Worm (Caenorhabditis elegans): ENCODE measurements around the gene Y97E10AR.1.

Y97E10AR.1 gene

ce11 chrV:7980370-7980987 lies 20.8 kb upstream of the Y97E10AR.1 start (continued):
- TF ChIP-seq hlh-11 (tag; optimal IDR thresholded peaks at IDR 0.05) (peak; percentile 38), nhr-41 (GFP tag; IDR thresholded peaks at IDR 0.05) (no peak), lin-29 (GFP tag; IDR thresholded peaks at IDR 0.05) (no peak), ztf-7 (tag; optimal IDR thresholded peaks at IDR 0.05) (no peak), D1046.2 (GFP tag; IDR thresholded peaks at IDR 0.05) (no peak), lin-38 (GFP tag; IDR thresholded peaks at IDR 0.05) (no peak), daf-12 (tag; optimal IDR thresholded peaks at IDR 0.05) (no peak), cey-2 (tag; optimal IDR thresholded peaks at IDR 0.05; ENCODE audit: borderline replicate concordance, insufficient read depth) (no peak), snpc-1.2 (GFP tag; IDR thresholded peaks at IDR 0.05) (no peak), nhr-25 (tag; optimal IDR thresholded peaks at IDR 0.05; ENCODE audit: borderline replicate concordance, insufficient read depth) (no peak), snpc-4 (tag; optimal IDR thresholded peaks at IDR 0.05) (no peak), nhr-111 (GFP tag; optimal IDR thresholded peaks at IDR 0.05) (no peak), nhr-48 (tag; optimal IDR thresholded peaks at IDR 0.05) (no peak), nhr-6 (tag; optimal IDR thresholded peaks at IDR 0.05) (no peak), hif-1 (tag; optimal IDR thresholded peaks at IDR 0.05) (peak in 1 of 2 experiments; percentile 21), ceh-82 (tag; optimal IDR thresholded peaks at IDR 0.05) (no peak)

- no peak for TF ChIP-seq aly-2 (tag; optimal IDR thresholded peaks at IDR 0.05)
- TF ChIP-seq hlh-30 (tag; optimal IDR thresholded peaks at IDR 0.05; ENCODE audit: insufficient read depth): no peak
- no peak for TF ChIP-seq ceh-62 (tag; optimal IDR thresholded peaks at IDR 0.05)
- TF ChIP-seq zfp-3 (GFP tag; conservative IDR thresholded peaks at IDR 0.05): no peak
- TF ChIP-seq daf-8 (GFP tag; IDR thresholded peaks at IDR 0.05): no peak
- TF ChIP-seq zip-11 (GFP tag; IDR thresholded peaks at IDR 0.05): no peak
- no peak for TF ChIP-seq ama-1 (optimal IDR thresholded peaks at IDR 0.05)
- no peak for TF ChIP-seq nhr-42 (GFP tag; IDR thresholded peaks at IDR 0.05)
- TF ChIP-seq php-3 (GFP tag; IDR thresholded peaks at IDR 0.05): no peak
- TF ChIP-seq pha-4 (GFP tag; IDR thresholded peaks at IDR 0.05): no peak
- TF ChIP-seq pha-4 (tag; optimal IDR thresholded peaks at IDR 0.05): no peak
- TF ChIP-seq nhr-76 (tag; optimal IDR thresholded peaks at IDR 0.05): no peak
- no peak for TF ChIP-seq nhr-48 (tag; optimal IDR thresholded peaks at IDR 0.05)
- TF ChIP-seq F26F4.8 (GFP tag; conservative IDR thresholded peaks at IDR 0.05): no peak
- no peak for TF ChIP-seq R02D3.7 (tag; optimal IDR thresholded peaks at IDR 0.05)
- TF ChIP-seq lin-29 (GFP tag; IDR thresholded peaks at IDR 0.05): no peak
- TF ChIP-seq mxl-3 (GFP tag; optimal IDR thresholded peaks at IDR 0.05): no peak
- TF ChIP-seq attf-4 (tag; optimal IDR thresholded peaks at IDR 0.05): no peak
- TF ChIP-seq ZK337.2 (GFP tag; IDR thresholded peaks at IDR 0.05): no peak
- no peak for TF ChIP-seq mep-1 (tag; optimal IDR thresholded peaks at IDR 0.05)
- no peak for TF ChIP-seq pqm-1 (tag; optimal IDR thresholded peaks at IDR 0.05)
Measured at ce11 chrV:7980993-7981595, 20.2 kb upstream of the Y97E10AR.1 start, which contains the start of gene F26D11.1. TSS of gene F26D11.1 (plus strand) at chrV:7981545.

- no peak for TF ChIP-seq F26F4.8 (GFP tag; conservative IDR thresholded peaks at IDR 0.05)
- TF ChIP-seq cey-2 (tag; optimal IDR thresholded peaks at IDR 0.05; ENCODE audit: borderline replicate concordance, insufficient read depth): no peak
- no peak for TF ChIP-seq zip-2 (tag; optimal IDR thresholded peaks at IDR 0.05)
- TF ChIP-seq nhr-10 (tag; optimal IDR thresholded peaks at IDR 0.05): no peak
- TF ChIP-seq lsy-2 (tag; optimal IDR thresholded peaks at IDR 0.05): peak; percentile 39 to 96
- TF ChIP-seq R02D3.7 (tag; optimal IDR thresholded peaks at IDR 0.05): no peak
- TF ChIP-seq dve-1 (tag; optimal IDR thresholded peaks at IDR 0.05; ENCODE audit: insufficient read depth): peak; percentile 57
- no peak for TF ChIP-seq daf-12 (tag; optimal IDR thresholded peaks at IDR 0.05)
- no peak for TF ChIP-seq ztf-7 (tag; optimal IDR thresholded peaks at IDR 0.05)
- TF ChIP-seq T20F7.1 (GFP tag; optimal IDR thresholded peaks at IDR 0.05): no peak
- no peak for TF ChIP-seq aly-2 (tag; optimal IDR thresholded peaks at IDR 0.05)
- no peak for TF ChIP-seq daf-16 (GFP tag; optimal IDR thresholded peaks at IDR 0.05)
- peak; percentile 56 for TF ChIP-seq daf-16 (tag; optimal IDR thresholded peaks at IDR 0.05)
- no peak for TF ChIP-seq lin-38 (GFP tag; IDR thresholded peaks at IDR 0.05)
- TF ChIP-seq hlh-30 (tag; optimal IDR thresholded peaks at IDR 0.05; ENCODE audit: insufficient read depth): peak; percentile 95
- peak; percentile 41 for TF ChIP-seq mep-1 (tag; optimal IDR thresholded peaks at IDR 0.05)
- TF ChIP-seq ceh-32 (tag; optimal IDR thresholded peaks at IDR 0.05; ENCODE audit: poor library complexity): no peak
- peak; percentile 45 for TF ChIP-seq hlh-11 (tag; optimal IDR thresholded peaks at IDR 0.05)
- TF ChIP-seq nhr-76 (tag; optimal IDR thresholded peaks at IDR 0.05): no peak
- TF ChIP-seq D1046.2 (GFP tag; IDR thresholded peaks at IDR 0.05): no peak
- TF ChIP-seq daf-8 (GFP tag; IDR thresholded peaks at IDR 0.05): no peak
- no peak for TF ChIP-seq unc-130 (GFP tag; optimal IDR thresholded peaks at IDR 0.05)
- TF ChIP-seq vab-7 (GFP tag; IDR thresholded peaks at IDR 0.05): no peak
Measured at ce11 chrV:7983381-7984052, 17.7 kb upstream of the Y97E10AR.1 start, which contains the start of the genes natb-1 and abhd-12. TSS of gene natb-1 (minus strand) at chrV:7983431. TSS of gene abhd-12 (plus strand) at chrV:7983879.
